Fruit fly (Drosophila melanogaster) S2 (cell line): ENCODE measurements around the gene zetaCOP.

Experiments
- CG8478 ChIP-seq: fragments of >200 bp; optimal IDR thresholded peaks from 2 replicates; lab custom pipeline; 2018
- CTCF ChIP-seq, 2 experiments: fragments of >200 bp; optimal IDR thresholded peaks; 2 replicates each; lab custom pipeline; 2018

- TF ChIP-seq CTCF (optimal IDR thresholded peaks at IDR 0.05; lab: Kevin White, UChicago) (no peak), CG8478 (no peak)
Observed at dm6 chr3L:16641094-16641493, 32.3 kb downstream of the zetaCOP start.
